Fruit fly (Drosophila melanogaster) whole organism, pupa: ENCODE measurements around the gene CG31248.
A peak's percentile ranks its signal among the peaks of the same experiment; 100 is the strongest.

Experiments used
- CG12605 ChIP-seq: fragments of 200-800 bp; sonication (Bioruptor generic); IDR thresholded peaks from 2 replicates; pipeline ENCODE4 v1.3.6; 2022; ENCODE audit warnings: missing biosample characterization, missing genetic modification characterization
- CG13204 ChIP-seq: fragments of 200-800 bp; sonication (Bioruptor generic); optimal IDR thresholded peaks from 2 replicates; lab custom pipeline; 2018; ENCODE audit warnings: missing biosample characterization, mild to moderate bottlenecking, missing genetic modification characterization, moderate library complexity
- CG14655 ChIP-seq: fragments of 200-800 bp; sonication (Bioruptor generic); optimal IDR thresholded peaks from 3 replicates; lab custom pipeline; 2017; ENCODE audit warnings: mild to moderate bottlenecking, missing biosample characterization, missing genetic modification reagents, missing genetic modification characterization
- CG15710 ChIP-seq: fragments of 200-800 bp; sonication (Bioruptor generic); optimal IDR thresholded peaks from 2 replicates; lab custom pipeline; 2018; ENCODE audit warnings: missing biosample characterization, mild to moderate bottlenecking, missing genetic modification characterization, moderate library complexity
- CG17806 ChIP-seq: fragments of 200-800 bp; sonication (Bioruptor generic); optimal IDR thresholded peaks from 2 replicates; lab custom pipeline; 2018; ENCODE audit warnings: missing biosample characterization, mild to moderate bottlenecking, missing genetic modification characterization, moderate library complexity
- CG8301 ChIP-seq: fragments of 200-800 bp; sonication (Bioruptor generic); optimal IDR thresholded peaks from 2 replicates; lab custom pipeline; 2018; ENCODE audit warnings: missing biosample characterization, mild to moderate bottlenecking, missing genetic modification characterization
- D1 ChIP-seq: fragments of 200-800 bp; sonication (Bioruptor generic); optimal IDR thresholded peaks from 2 replicates; lab custom pipeline; 2018; ENCODE audit warnings: missing biosample characterization, mild to moderate bottlenecking, missing genetic modification characterization, moderate library complexity
- EcR ChIP-seq: fragments of 200-800 bp; sonication (Bioruptor generic); optimal IDR thresholded peaks from 3 replicates; lab custom pipeline; 2019; ENCODE audit warnings: missing biosample characterization, missing genetic modification characterization, mild to moderate bottlenecking, moderate library complexity, missing genetic modification reagents
- Pif1B ChIP-seq: fragments of 200-800 bp; sonication (Bioruptor generic); optimal IDR thresholded peaks from 3 replicates; lab custom pipeline; 2016; ENCODE audit warnings: missing biosample characterization, missing genetic modification characterization
- fd96Ca ChIP-seq: fragments of 200-800 bp; sonication (Bioruptor generic); IDR thresholded peaks from 3 replicates; pipeline ENCODE4 v1.3.6; 2022; ENCODE audit warnings: missing biosample characterization, missing genetic modification characterization

DNA sequence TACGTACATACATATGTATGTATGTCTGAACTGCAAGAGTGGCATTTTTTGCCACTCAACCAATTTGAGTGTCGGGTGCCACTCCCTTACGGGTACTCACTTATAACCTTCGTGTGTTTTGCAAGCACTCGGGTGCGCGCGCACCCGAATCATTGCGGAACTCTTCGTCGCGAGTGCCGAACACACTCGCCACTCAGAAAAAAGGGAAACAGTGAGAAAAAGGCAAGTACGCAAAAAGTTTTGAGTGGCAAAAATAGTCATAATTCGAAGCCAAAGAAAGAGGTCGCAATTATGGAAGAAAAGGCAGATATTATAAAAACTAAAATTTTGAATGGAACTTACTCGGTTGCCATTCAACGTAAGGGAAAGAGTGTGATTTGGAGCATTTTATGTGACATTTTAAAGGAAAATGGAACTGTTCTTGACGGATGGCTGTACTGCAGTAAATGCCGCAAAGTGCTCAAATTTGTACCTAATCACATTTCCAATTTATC, 38.7 kb upstream of the CG31248 start:
- TF ChIP-seq CG13204 (GFP tag; lab: Kevin White, UChicago), result no peak
- no peak for TF ChIP-seq CG8301 (tag; lab: Kevin White, UChicago)
- TF ChIP-seq Pif1B (GFP tag; lab: Kevin White, UChicago), result no peak
- TF ChIP-seq CG15710 (tag; lab: Kevin White, UChicago), result peak; percentile 10
- no peak; the same call in 2 of the 3 replicates for TF ChIP-seq fd96Ca
- TF ChIP-seq EcR (GFP tag; lab: Kevin White, UChicago), result no peak
- no peak for TF ChIP-seq CG12605 (GFP tag; lab: Robert Waterston, UW)
- no peak for TF ChIP-seq CG14655 (GFP tag; lab: Kevin White, UChicago)
- TF ChIP-seq CG17806 (tag; lab: Kevin White, UChicago), result peak; percentile 5
- TF ChIP-seq D1 (tag; lab: Kevin White, UChicago), result no peak
